Worm (Caenorhabditis elegans): Measurements from ENCODE around the gene col-101.

- TF ChIP-seq unc-39 (tag; optimal IDR thresholded peaks at IDR 0.05) (no peak), sma-9 (GFP tag; optimal IDR thresholded peaks at IDR 0.05) (no peak), sma-9 (tag; optimal IDR thresholded peaks at IDR 0.05) (no peak), lin-11 (tag; optimal IDR thresholded peaks at IDR 0.05) (no peak), snpc-4 (tag; optimal IDR thresholded peaks at IDR 0.05) (no peak), ztf-1 (GFP tag; conservative IDR thresholded peaks at IDR 0.05) (no peak), elt-1 (tag; optimal IDR thresholded peaks at IDR 0.05) (no peak), aly-2 (tag; optimal IDR thresholded peaks at IDR 0.05) (no peak), nhr-237 (tag; optimal IDR thresholded peaks at IDR 0.05) (no peak), egl-27 (tag; optimal IDR thresholded peaks at IDR 0.05) (no peak)
Observed at ce11 chrIV:372146-372789, 45.4 kb upstream of the col-101 start.
